Fruit fly (Drosophila melanogaster): ENCODE data around the gene alpha-Man-IIa.

The alpha-Man-IIa gene

dm6 chr3R:9418373-9419299 is 6.3 kb downstream of the alpha-Man-IIa start (continued):
- TF ChIP-seq kni (GFP tag; optimal IDR thresholded peaks at IDR 0.05) (peak; percentile 7), tin (GFP tag; optimal IDR thresholded peaks at IDR 0.05) (no peak), Hr78 (GFP tag; optimal IDR thresholded peaks at IDR 0.05) (no peak), CG10462 (GFP tag; optimal IDR thresholded peaks at IDR 0.05) (no peak), Six4 (GFP tag; optimal IDR thresholded peaks at IDR 0.05) (no peak), CG34422 (GFP tag; IDR thresholded peaks at IDR 0.05) (no peak), Dfd (GFP tag; optimal IDR thresholded peaks at IDR 0.05) (no peak), crp (GFP tag; optimal IDR thresholded peaks at IDR 0.05) (no peak), CG12659 (GFP tag; optimal IDR thresholded peaks at IDR 0.05) (peak; percentile 13), CG12155 (GFP tag; optimal IDR thresholded peaks at IDR 0.05) (peak; percentile 2), CG10321 (GFP tag; IDR thresholded peaks at IDR 0.05) (no peak), ems (GFP tag; optimal IDR thresholded peaks at IDR 0.05) (no peak), Hr3 (GFP tag; optimal IDR thresholded peaks at IDR 0.05) (no peak), so (GFP tag; IDR thresholded peaks at IDR 0.05) (no peak), row (GFP tag; IDR thresholded peaks at IDR 0.05) (no peak), trem (tag; optimal IDR thresholded peaks at IDR 0.05) (no peak), CG2875 (GFP tag; optimal IDR thresholded peaks at IDR 0.05) (no peak), jigr1 (GFP tag; IDR thresholded peaks at IDR 0.05) (no peak), CG31224 (GFP tag; IDR thresholded peaks at IDR 0.05) (no peak), fru (optimal IDR thresholded peaks at IDR 0.05) (no peak), CG4424 (GFP tag; optimal IDR thresholded peaks at IDR 0.05) (no peak), CG42726 (GFP tag; IDR thresholded peaks at IDR 0.05; ENCODE audit: partially characterized antibody) (no peak), CG16863 (GFP tag; optimal IDR thresholded peaks at IDR 0.05) (no peak), CG14014 (GFP tag; IDR thresholded peaks at IDR 0.05) (no peak), CG12391 (tag; optimal IDR thresholded peaks at IDR 0.05) (no peak), yki (optimal IDR thresholded peaks at IDR 0.05) (no peak), gem (tag; optimal IDR thresholded peaks at IDR 0.05) (no peak), CG18619 (GFP tag; optimal IDR thresholded peaks at IDR 0.05) (no peak), CG33557 (GFP tag; optimal IDR thresholded peaks at IDR 0.05) (no peak), pho (GFP tag; optimal IDR thresholded peaks at IDR 0.05) (no peak), Side (GFP tag; optimal IDR thresholded peaks at IDR 0.05) (peak; percentile 25), CG15479 (GFP tag; optimal IDR thresholded peaks at IDR 0.05) (peak; percentile 73), CG1602 (GFP tag; optimal IDR thresholded peaks at IDR 0.05) (no peak), Dek (tag; optimal IDR thresholded peaks at IDR 0.05) (no peak), CG7556 (GFP tag; optimal IDR thresholded peaks at IDR 0.05) (peak; percentile 5), kah (GFP tag; optimal IDR thresholded peaks at IDR 0.05) (no peak), H15 (GFP tag; IDR thresholded peaks at IDR 0.05) (no peak), GATAe (GFP tag; conservative IDR thresholded peaks at IDR 0.05) (no peak), lbe (GFP tag; optimal IDR thresholded peaks at IDR 0.05) (peak; percentile 20), h (optimal IDR thresholded peaks at IDR 0.05) (no peak), sr (GFP tag; IDR thresholded peaks at IDR 0.05) (no peak), trh (GFP tag; optimal IDR thresholded peaks at IDR 0.05) (no peak), CG34376 (GFP tag; optimal IDR thresholded peaks at IDR 0.05) (no peak), esg (GFP tag; conservative IDR thresholded peaks at IDR 0.05) (no peak), sqz (GFP tag; optimal IDR thresholded peaks at IDR 0.05) (peak; percentile 66), CG15073 (GFP tag; optimal IDR thresholded peaks at IDR 0.05) (no peak), CG6765 (GFP tag; optimal IDR thresholded peaks at IDR 0.05) (no peak), bigmax (GFP tag; optimal IDR thresholded peaks at IDR 0.05) (no peak), Ssrp (tag; optimal IDR thresholded peaks at IDR 0.05) (no peak), CG15011 (GFP tag; optimal IDR thresholded peaks at IDR 0.05) (no peak), tio (GFP tag; optimal IDR thresholded peaks at IDR 0.05) (no peak)
